Fruit fly (Drosophila melanogaster) whole organism, embryonic: ENCODE data around the gene feo.

Source experiments
- Adf1 ChIP-seq: fragments of 200-800 bp; sonication (Bioruptor generic); IDR thresholded peaks from 2 replicates; pipeline ENCODE4 v1.3.6; 2022; ENCODE audit warnings: missing biosample characterization, missing genetic modification characterization
- BEAF-32 ChIP-seq: fragments of 200-800 bp; sonication (Bioruptor generic); optimal IDR thresholded peaks from 3 replicates; lab custom pipeline; 2017; ENCODE audit warnings: missing biosample characterization, missing genetic modification characterization, mild to moderate bottlenecking, moderate library complexity, missing genetic modification reagents
- CG11560 ChIP-seq: fragments of 200-800 bp; sonication (Bioruptor generic); IDR thresholded peaks from 3 replicates; pipeline ENCODE4 v1.3.6; 2022; ENCODE audit warnings: missing biosample characterization, missing genetic modification characterization
- CG12104 ChIP-seq: fragments of 200-800 bp; sonication (Bioruptor generic); optimal IDR thresholded peaks from 3 replicates; lab custom pipeline; 2016; ENCODE audit warnings: missing biosample characterization, missing genetic modification characterization
- CG12236 ChIP-seq: fragments of 200-800 bp; sonication (Bioruptor generic); optimal IDR thresholded peaks from 2 replicates; lab custom pipeline; 2016; ENCODE audit warnings: missing biosample characterization, missing genetic modification characterization
- CG12659 ChIP-seq: fragments of 200-800 bp; sonication (Bioruptor generic); optimal IDR thresholded peaks from 3 replicates; lab custom pipeline; 2017; ENCODE audit warnings: mild to moderate bottlenecking, missing biosample characterization, missing genetic modification reagents, missing genetic modification characterization
- CG12744 ChIP-seq: fragments of 200-800 bp; sonication (Bioruptor generic); optimal IDR thresholded peaks from 2 replicates; lab custom pipeline; 2016; ENCODE audit warnings: missing biosample characterization, missing genetic modification characterization
- CG13424 ChIP-seq: fragments of 200-800 bp; sonication (Bioruptor generic); optimal IDR thresholded peaks from 2 replicates; lab custom pipeline; 2019; ENCODE audit warnings: missing biosample characterization, mild to moderate bottlenecking, missing genetic modification characterization, moderate library complexity
- CG14050 ChIP-seq: fragments of 200-800 bp; sonication (Bioruptor generic); IDR thresholded peaks from 3 replicates; pipeline ENCODE4 v1.3.6; 2022; ENCODE audit warnings: missing biosample characterization, missing genetic modification characterization
- CG2116 ChIP-seq: fragments of 200-800 bp; sonication (Bioruptor generic); optimal IDR thresholded peaks from 3 replicates; lab custom pipeline; 2018; ENCODE audit warnings: missing biosample characterization, mild to moderate bottlenecking, missing genetic modification characterization
- CG4360 ChIP-seq: fragments of 200-800 bp; sonication (Bioruptor generic); IDR thresholded peaks from 2 replicates; pipeline ENCODE4 v1.3.6; 2022; ENCODE audit warnings: missing biosample characterization, missing genetic modification characterization
- CG4424 ChIP-seq: fragments of 200-800 bp; sonication (Bioruptor generic); optimal IDR thresholded peaks from 3 replicates; lab custom pipeline; 2016; ENCODE audit warnings: missing biosample characterization, missing genetic modification characterization
- CG6654 ChIP-seq: fragments of 200-800 bp; sonication (Bioruptor generic); optimal IDR thresholded peaks from 2 replicates; lab custom pipeline; 2017; ENCODE audit warnings: missing biosample characterization, mild to moderate bottlenecking, missing genetic modification characterization
- CG6791 ChIP-seq: fragments of 200-800 bp; sonication (Bioruptor generic); IDR thresholded peaks from 3 replicates; pipeline ENCODE4 v1.3.6; 2022; ENCODE audit warnings: missing biosample characterization, missing genetic modification characterization; ENCODE audit not compliant: partially characterized antibody
- CG8359 ChIP-seq: fragments of 200-800 bp; sonication (Bioruptor generic); optimal IDR thresholded peaks from 2 replicates; lab custom pipeline; 2017; ENCODE audit warnings: missing biosample characterization, mild to moderate bottlenecking, missing genetic modification characterization, borderline replicate concordance
- CG8924 ChIP-seq: fragments of 200-800 bp; optimal IDR thresholded peaks from 3 replicates; lab custom pipeline; 2019; ENCODE audit warnings: missing biosample characterization, mild to moderate bottlenecking, missing genetic modification characterization, moderate library complexity
- CG9876 ChIP-seq: fragments of 200-800 bp; sonication (Bioruptor generic); optimal IDR thresholded peaks from 2 replicates; lab custom pipeline; 2016; ENCODE audit warnings: missing biosample characterization, missing genetic modification characterization
- D ChIP-seq, 2 experiments: fragments of 200-800 bp in 1 of 2; fragments of >200 bp in 1 of 2; sonication (Bioruptor generic) in 1 of 2; optimal IDR thresholded peaks; 2 replicates in 1 of 2; 3 replicates in 1 of 2; lab custom pipeline; 2017; ENCODE audit warnings: mild to moderate bottlenecking in 1 of 2, missing biosample characterization in 1 of 2, missing genetic modification characterization in 1 of 2, missing genetic modification reagents in 1 of 2
- Dek ChIP-seq: fragments of 200-800 bp; sonication (Bioruptor generic); optimal IDR thresholded peaks from 3 replicates; lab custom pipeline; 2019; ENCODE audit warnings: missing biosample characterization, mild to moderate bottlenecking, missing genetic modification characterization, moderate library complexity
- Dip3 ChIP-seq: fragments of 200-800 bp; sonication (Bioruptor generic); optimal IDR thresholded peaks from 3 replicates; lab custom pipeline; 2016; ENCODE audit warnings: missing biosample characterization, missing genetic modification characterization
- Doc3 ChIP-seq: fragments of 200-800 bp; sonication (Bioruptor generic); IDR thresholded peaks from 3 replicates; pipeline ENCODE4 v1.3.6; 2022; ENCODE audit warnings: missing biosample characterization, missing genetic modification characterization; ENCODE audit not compliant: partially characterized antibody
- E2f2 ChIP-seq: fragments of 200-800 bp; sonication (Bioruptor generic); IDR thresholded peaks from 2 replicates; pipeline ENCODE4 v1.3.6; 2022; ENCODE audit warnings: missing biosample characterization, missing genetic modification characterization
- Ets97D ChIP-seq: fragments of 200-800 bp; sonication (Bioruptor generic); optimal IDR thresholded peaks from 3 replicates; lab custom pipeline; 2016; ENCODE audit warnings: missing biosample characterization, missing genetic modification characterization
- HHEX ChIP-seq: fragments of 200-800 bp; sonication (Bioruptor generic); optimal IDR thresholded peaks from 3 replicates; lab custom pipeline; 2017; ENCODE audit warnings: missing biosample characterization, mild to moderate bottlenecking, missing genetic modification characterization, missing genetic modification reagents
- HmgZ ChIP-seq: fragments of 200-800 bp; sonication (Bioruptor generic); optimal IDR thresholded peaks from 2 replicates; lab custom pipeline; 2018; ENCODE audit warnings: missing biosample characterization, mild to moderate bottlenecking, missing genetic modification characterization
- Hr39 ChIP-seq: fragments of >200 bp; optimal IDR thresholded peaks from 2 replicates; lab custom pipeline; 2017
- MBD-R2 ChIP-seq: fragments of 200-800 bp; sonication (Bioruptor generic); IDR thresholded peaks from 2 replicates; pipeline ENCODE4 v1.3.6; 2022; ENCODE audit warnings: missing biosample characterization, missing genetic modification characterization
- MTF-1 ChIP-seq: fragments of 200-800 bp; sonication (Bioruptor generic); optimal IDR thresholded peaks from 2 replicates; lab custom pipeline; 2018; ENCODE audit warnings: missing biosample characterization, mild to moderate bottlenecking, missing genetic modification characterization, borderline replicate concordance
- Med ChIP-seq: fragments of 200-800 bp; sonication (Bioruptor generic); peaks from one replicate; lab custom pipeline; 2016; ENCODE audit warnings: missing biosample characterization, missing genetic modification characterization, mild to moderate bottlenecking, inconsistent platforms, moderate library complexity
- NC2α ChIP-seq: fragments of 200-800 bp; sonication (Bioruptor generic); optimal IDR thresholded peaks from 2 replicates; lab custom pipeline; 2016; ENCODE audit warnings: missing biosample characterization, missing genetic modification characterization
- Vsx1 ChIP-seq: fragments of 200-800 bp; sonication (Bioruptor generic); optimal IDR thresholded peaks from 2 replicates; lab custom pipeline; 2017; ENCODE audit warnings: missing biosample characterization, mild to moderate bottlenecking, missing genetic modification characterization, missing genetic modification reagents
- YL-1 ChIP-seq: fragments of 200-800 bp; sonication (Bioruptor generic); optimal IDR thresholded peaks from 3 replicates; lab custom pipeline; 2017; ENCODE audit warnings: missing biosample characterization, mild to moderate bottlenecking, missing genetic modification characterization
- btn ChIP-seq: fragments of 200-800 bp; sonication (Bioruptor generic); optimal IDR thresholded peaks from 2 replicates; lab custom pipeline; 2016; ENCODE audit warnings: missing biosample characterization, missing genetic modification characterization
- cad ChIP-seq: fragments of >200 bp; optimal IDR thresholded peaks from 2 replicates; lab custom pipeline; 2017; ENCODE audit warnings: missing biosample characterization, missing genetic modification characterization
- croc ChIP-seq: fragments of 200-800 bp; sonication (Bioruptor generic); conservative IDR thresholded peaks from 3 replicates; pipeline ENCODE4 v1.3.6; 2022; ENCODE audit warnings: missing biosample characterization, missing genetic modification characterization
- dmrt99B ChIP-seq: fragments of 200-800 bp; sonication (Bioruptor generic); optimal IDR thresholded peaks from 2 replicates; lab custom pipeline; 2018; ENCODE audit warnings: missing biosample characterization, mild to moderate bottlenecking, missing genetic modification characterization, moderate library complexity
- esg ChIP-seq: fragments of 200-800 bp; sonication (Bioruptor generic); conservative IDR thresholded peaks from 2 replicates; pipeline ENCODE4 v1.3.6; 2022; ENCODE audit warnings: missing biosample characterization, missing genetic modification characterization
- exex ChIP-seq: fragments of 200-800 bp; sonication (Bioruptor generic); optimal IDR thresholded peaks from 4 replicates; lab custom pipeline; 2018; ENCODE audit warnings: missing biosample characterization, mild to moderate bottlenecking, missing genetic modification characterization, moderate library complexity
- fd96Cb ChIP-seq: fragments of 200-800 bp; sonication (Bioruptor generic); optimal IDR thresholded peaks from 2 replicates; lab custom pipeline; 2018; ENCODE audit warnings: missing biosample characterization, mild to moderate bottlenecking, missing genetic modification characterization, moderate library complexity
- h ChIP-seq: fragments of >200 bp; optimal IDR thresholded peaks from 2 replicates; lab custom pipeline; 2017
- lmd ChIP-seq: fragments of 200-800 bp; sonication (Bioruptor generic); IDR thresholded peaks from 2 replicates; pipeline ENCODE4 v1.3.6; 2022; ENCODE audit warnings: missing biosample characterization, missing genetic modification characterization
- oc ChIP-seq: fragments of 200-800 bp; sonication (Bioruptor generic); optimal IDR thresholded peaks from 2 replicates; lab custom pipeline; 2018; ENCODE audit warnings: missing biosample characterization, mild to moderate bottlenecking, missing genetic modification characterization, moderate library complexity
- psq ChIP-seq: fragments of 200-800 bp; sonication (Bioruptor generic); optimal IDR thresholded peaks from 2 replicates; lab custom pipeline; 2017; ENCODE audit warnings: missing biosample characterization, missing genetic modification characterization
- scrt ChIP-seq: fragments of 200-800 bp; sonication (Bioruptor generic); optimal IDR thresholded peaks from 2 replicates; lab custom pipeline; 2018; ENCODE audit warnings: missing biosample characterization, mild to moderate bottlenecking, missing genetic modification characterization, moderate library complexity
- shn ChIP-seq: fragments of 200-800 bp; sonication (Bioruptor generic); optimal IDR thresholded peaks from 3 replicates; lab custom pipeline; 2016; ENCODE audit warnings: missing biosample characterization, missing genetic modification characterization
- tll ChIP-seq, 2 experiments: fragments of 200-800 bp in 1 of 2; fragments of >200 bp in 1 of 2; sonication (Bioruptor generic) in 1 of 2; optimal IDR thresholded peaks; 2 replicates each; lab custom pipeline; 2017 to 2019; ENCODE audit warnings: missing biosample characterization in 2 of 2, missing genetic modification characterization in 2 of 2, mild to moderate bottlenecking in 1 of 2, moderate library complexity in 1 of 2
- usp ChIP-seq: fragments of >200 bp; optimal IDR thresholded peaks from 2 replicates; lab custom pipeline; 2017; ENCODE audit warnings: missing biosample characterization, missing genetic modification characterization
- vfl ChIP-seq: fragments of 200-800 bp; sonication (Bioruptor generic); optimal IDR thresholded peaks from 2 replicates; lab custom pipeline; 2016; ENCODE audit warnings: missing biosample characterization, missing genetic modification characterization
- wor ChIP-seq: fragments of 200-800 bp; sonication (Bioruptor generic); IDR thresholded peaks from 2 replicates; pipeline ENCODE4 v1.3.6; 2022; ENCODE audit warnings: missing biosample characterization, missing genetic modification characterization
- zfh1 ChIP-seq: fragments of 200-800 bp; sonication (Bioruptor generic); IDR thresholded peaks from 3 replicates; pipeline ENCODE4 v1.3.6; 2022; ENCODE audit warnings: missing biosample characterization, missing genetic modification characterization
- zfh2 ChIP-seq: fragments of 200-800 bp; sonication (Bioruptor generic); optimal IDR thresholded peaks from 2 replicates; lab custom pipeline; 2016; ENCODE audit warnings: missing biosample characterization, missing genetic modification characterization

Gene feo

DNA sequence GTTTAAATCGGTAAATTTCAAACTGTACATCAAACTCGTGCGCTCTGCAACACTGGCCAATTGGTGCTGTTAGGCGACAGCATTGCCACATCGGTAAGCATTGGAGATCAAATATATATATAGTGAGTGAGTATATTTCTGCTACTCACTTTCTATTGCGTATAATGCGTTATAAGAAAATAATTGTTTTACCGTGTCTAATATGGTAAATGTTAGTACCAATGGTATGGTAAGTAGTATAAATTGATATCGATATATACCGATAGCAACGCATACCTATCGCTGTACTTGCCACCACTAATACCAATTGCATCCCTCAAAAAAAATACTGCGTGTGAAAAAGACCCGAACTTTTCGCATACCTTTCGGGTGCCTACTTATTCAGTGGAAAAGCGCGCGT, 2.7 kb upstream of the feo start, which contains the start of the genes sofe and CG2186 (continued):
- peak; percentile 47 for TF ChIP-seq CG4424
- TF ChIP-seq esg (GFP tag; lab: Robert Waterston, UW), result no peak; the same call in 1 of the 2 replicates
- TF ChIP-seq psq (GFP tag; lab: Kevin White, UChicago), result peak; percentile 21
- TF ChIP-seq CG8359 (GFP tag; lab: Kevin White, UChicago), result no peak
- TF ChIP-seq h (lab: Kevin White, UChicago), result no peak
- no peak for TF ChIP-seq Adf1 (GFP tag; lab: Robert Waterston, UW)
- peak; percentile 44 for TF ChIP-seq Dip3 (GFP tag; lab: Kevin White, UChicago)
- TF ChIP-seq Vsx1, result no peak
- TF ChIP-seq MBD-R2 (GFP tag; lab: Robert Waterston, UW), result peak; percentile 57
- TF ChIP-seq HmgZ (tag; lab: Kevin White, UChicago), result peak; percentile 61
- TF ChIP-seq CG12659, result peak; percentile 46
- peak; percentile 65 for TF ChIP-seq CG13424 (tag; lab: Kevin White, UChicago)
- no peak for TF ChIP-seq dmrt99B (tag; lab: Kevin White, UChicago)
- peak; percentile 33 for TF ChIP-seq CG8924
- TF ChIP-seq Med (GFP tag; lab: Kevin White, UChicago), result peak; percentile 93
- TF ChIP-seq cad (GFP tag; lab: Kevin White, UChicago), result no peak
- TF ChIP-seq MTF-1 (GFP tag; lab: Kevin White, UChicago), result no peak
- no peak for TF ChIP-seq Dek (tag; lab: Kevin White, UChicago)
- TF ChIP-seq CG12236, result no peak
- no peak for TF ChIP-seq CG14050
- TF ChIP-seq shn, result peak; percentile 42
- no peak for TF ChIP-seq oc (tag; lab: Kevin White, UChicago)
- peak; percentile 22 for TF ChIP-seq CG12744 (GFP tag; lab: Kevin White, UChicago)
- peak; percentile 93 for TF ChIP-seq CG2116 (GFP tag; lab: Kevin White, UChicago)
- peak; percentile 39; the same call in 1 of the 2 replicates for TF ChIP-seq lmd (GFP tag; lab: Robert Waterston, UW)
- no peak for TF ChIP-seq btn (GFP tag; lab: Kevin White, UChicago)
- TF ChIP-seq fd96Cb, result peak; percentile 5
- TF ChIP-seq wor, result no peak
- TF ChIP-seq scrt, result no peak
- TF ChIP-seq usp, result no peak
- peak; percentile 45; the same call in 1 of the 3 replicates for TF ChIP-seq zfh1 (GFP tag; lab: Robert Waterston, UW)
- TF ChIP-seq croc (GFP tag; lab: Robert Waterston, UW), result no peak
- TF ChIP-seq BEAF-32, result peak; percentile 91
- no peak for TF ChIP-seq CG9876 (GFP tag; lab: Kevin White, UChicago)
- TF ChIP-seq exex (tag; lab: Kevin White, UChicago), result no peak
- peak; percentile 81 for TF ChIP-seq CG6654 (GFP tag; lab: Kevin White, UChicago)
- TF ChIP-seq CG4360, result no peak
- peak; percentile 79 for TF ChIP-seq Ets97D (GFP tag; lab: Kevin White, UChicago)
- TF ChIP-seq E2f2, result peak; percentile 79
- peak; percentile 87 for TF ChIP-seq Doc3 (GFP tag; lab: Robert Waterston, UW)
- no peak for TF ChIP-seq HHEX (GFP tag; lab: Kevin White, UChicago)
- TF ChIP-seq YL-1 (GFP tag; lab: Kevin White, UChicago), result no peak
- TF ChIP-seq CG11560 (tag; lab: Robert Waterston, UW), result no peak
- peak; percentile 56 for TF ChIP-seq zfh2 (GFP tag; lab: Kevin White, UChicago)
- peak; percentile 5 for TF ChIP-seq NC2α (GFP tag; lab: Kevin White, UChicago)
- peak; percentile 67 for TF ChIP-seq CG6791
- no peak for TF ChIP-seq Hr39
- no peak for TF ChIP-seq tll (GFP tag; optimal IDR thresholded peaks at IDR 0.05; lab: Kevin White, UChicago)
- TF ChIP-seq CG12104, result no peak
- peak; percentile 44 for TF ChIP-seq vfl (GFP tag; lab: Kevin White, UChicago)
- no peak for TF ChIP-seq D (optimal IDR thresholded peaks at IDR 0.05; lab: Kevin White, UChicago)
- no peak for TF ChIP-seq D (GFP tag; optimal IDR thresholded peaks at IDR 0.05; lab: Kevin White, UChicago)
